Fruit fly (Drosophila melanogaster): ENCODE data around the gene Nelf-E.
A peak's percentile ranks its signal among the peaks of the same experiment; 100 is the strongest.

Gene Nelf-E

dm6 chr3L:8643810-8644552, 43.3 kb upstream of the Nelf-E start:
- TF ChIP-seq jim (GFP tag; optimal IDR thresholded peaks at IDR 0.05) (no peak), Vsx2 (GFP tag; optimal IDR thresholded peaks at IDR 0.05; ENCODE audit: partially characterized antibody) (peak; percentile 82), Dif (GFP tag; optimal IDR thresholded peaks at IDR 0.05; ENCODE audit: partially characterized antibody) (peak; percentile 72), dl (GFP tag; optimal IDR thresholded peaks at IDR 0.05; ENCODE audit: insufficient read depth in 1 of 2, partially characterized antibody in 2 of 2) (peak in 1 of 2 experiments; percentile 20)

DNA sequence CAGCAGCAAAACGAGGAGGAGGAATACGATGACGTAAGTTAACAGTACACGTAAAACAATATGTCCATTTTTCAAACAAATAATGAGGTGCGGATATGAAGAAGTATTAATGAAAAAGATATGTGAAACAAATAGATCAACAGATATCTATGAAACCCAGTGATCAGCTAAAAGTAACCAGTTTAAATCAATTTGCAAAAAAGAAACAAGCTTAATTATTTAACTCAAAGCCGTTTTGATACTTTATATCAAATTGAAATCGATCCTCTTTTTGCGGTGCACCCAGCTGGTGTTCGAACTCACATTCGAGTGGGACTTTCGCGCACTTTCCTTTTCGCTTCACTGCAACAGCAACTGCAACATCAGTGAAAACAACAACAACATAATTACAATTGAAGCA, 40.4 kb upstream of the Nelf-E start:
- TF ChIP-seq brk (GFP tag; optimal IDR thresholded peaks at IDR 0.05) (no peak), fru (GFP tag; optimal IDR thresholded peaks at IDR 0.05) (no peak), Vsx2 (GFP tag; optimal IDR thresholded peaks at IDR 0.05; ENCODE audit: partially characterized antibody) (no peak), Hr83 (GFP tag; optimal IDR thresholded peaks at IDR 0.05; ENCODE audit: poor library complexity, severe bottlenecking) (no peak), Jra (GFP tag; optimal IDR thresholded peaks at IDR 0.05) (no peak), rgr (GFP tag; optimal IDR thresholded peaks at IDR 0.05) (no peak), ey (GFP tag; optimal IDR thresholded peaks at IDR 0.05) (no peak), usp (GFP tag; optimal IDR thresholded peaks at IDR 0.05) (no peak), foxo (GFP tag; optimal IDR thresholded peaks at IDR 0.05) (peak in 1 of 2 experiments; percentile 12), sage (GFP tag; optimal IDR thresholded peaks at IDR 0.05) (no peak), HLH106 (tag; optimal IDR thresholded peaks at IDR 0.05) (peak; percentile 15), sv (GFP tag; optimal IDR thresholded peaks at IDR 0.05) (no peak), lola (GFP tag; optimal IDR thresholded peaks at IDR 0.05) (no peak), Hnf4 (GFP tag; optimal IDR thresholded peaks at IDR 0.05) (no peak), jim (GFP tag; optimal IDR thresholded peaks at IDR 0.05) (no peak), Sp1 (GFP tag; optimal IDR thresholded peaks at IDR 0.05) (no peak)

dm6 chr3L:8640139-8640538, 39.5 kb upstream of the Nelf-E start, which contains the start of gene Cpr66D:
Cpr66D (plus strand) TSS chr3L:8640439.
- TF ChIP-seq rgr (GFP tag; optimal IDR thresholded peaks at IDR 0.05) (peak; percentile 36), GATAd (GFP tag; optimal IDR thresholded peaks at IDR 0.05) (no peak)

DNA sequence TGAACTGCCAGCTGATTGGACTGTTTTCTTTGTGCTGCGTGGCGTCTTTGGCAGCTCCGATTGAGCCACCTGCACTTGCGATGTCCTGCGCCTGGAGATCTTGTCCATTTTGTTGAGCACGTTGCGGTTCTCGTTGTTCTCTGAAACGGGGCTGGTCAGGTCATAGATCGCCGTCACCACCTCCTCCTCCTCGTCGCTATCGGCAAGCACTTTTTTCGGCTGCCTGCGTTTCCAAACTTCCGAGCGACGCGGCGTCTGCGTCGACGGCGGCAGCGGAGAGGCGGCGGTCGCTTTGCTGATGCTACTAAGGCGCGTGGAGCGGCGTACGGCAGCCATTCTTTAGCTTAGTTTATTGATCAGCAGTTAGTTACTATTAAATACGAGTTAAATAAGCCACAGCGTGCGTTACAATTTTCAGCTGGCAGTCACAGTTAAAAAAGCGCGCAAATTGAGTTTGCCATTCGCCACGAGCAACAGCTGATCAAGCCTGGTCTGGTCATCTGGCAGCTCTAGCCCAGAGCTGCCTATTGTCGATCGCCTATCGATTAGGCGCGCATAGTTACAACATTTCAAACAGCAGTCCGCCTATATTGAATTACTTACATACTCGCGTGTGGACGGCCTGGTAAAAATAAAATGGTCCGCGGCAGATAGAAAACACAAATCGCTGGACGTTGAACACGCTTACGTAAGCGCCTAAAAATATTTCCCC, 33.1 kb upstream of the Nelf-E start, which contains the start of gene Cdc6:
Cdc6 (minus strand) TSS at position 456 of the 712 bp plus-strand sequence.
- no peak for TF ChIP-seq CG32264 (GFP tag; optimal IDR thresholded peaks at IDR 0.05)

DNA sequence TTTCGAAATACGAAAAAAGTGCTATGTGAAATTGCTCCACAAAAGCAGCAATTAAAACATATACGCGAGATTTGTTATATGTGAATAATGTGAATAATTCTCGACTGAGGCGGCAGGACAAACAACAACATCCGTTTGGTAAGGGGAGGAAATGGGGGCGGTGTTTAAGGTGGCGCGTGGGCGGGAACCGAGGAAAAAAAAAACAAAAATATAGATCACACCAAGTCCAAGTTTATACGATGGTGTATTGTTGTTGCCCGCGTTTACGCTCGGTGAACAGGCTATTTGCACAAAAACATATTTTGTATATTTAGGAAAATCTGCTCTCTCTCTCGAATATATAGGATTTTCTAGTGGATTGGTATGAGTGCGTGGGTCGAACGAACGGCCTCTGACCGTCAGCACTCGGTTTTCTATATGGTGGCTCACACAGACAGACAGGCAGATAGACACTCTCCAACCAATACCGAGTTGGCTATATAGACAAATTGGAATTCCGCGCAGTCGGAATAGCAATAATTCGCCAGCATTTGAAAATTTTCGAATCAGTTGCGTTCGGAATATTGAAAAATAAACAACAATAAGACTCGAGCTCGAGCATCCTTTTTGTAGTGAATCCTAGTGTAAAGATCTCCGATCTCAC, 29.1 kb upstream of the Nelf-E start:
- TF ChIP-seq rgr (GFP tag; optimal IDR thresholded peaks at IDR 0.05) (peak; percentile 53), HLH106 (tag; optimal IDR thresholded peaks at IDR 0.05) (no peak), psq (GFP tag; optimal IDR thresholded peaks at IDR 0.05) (no peak)

DNA sequence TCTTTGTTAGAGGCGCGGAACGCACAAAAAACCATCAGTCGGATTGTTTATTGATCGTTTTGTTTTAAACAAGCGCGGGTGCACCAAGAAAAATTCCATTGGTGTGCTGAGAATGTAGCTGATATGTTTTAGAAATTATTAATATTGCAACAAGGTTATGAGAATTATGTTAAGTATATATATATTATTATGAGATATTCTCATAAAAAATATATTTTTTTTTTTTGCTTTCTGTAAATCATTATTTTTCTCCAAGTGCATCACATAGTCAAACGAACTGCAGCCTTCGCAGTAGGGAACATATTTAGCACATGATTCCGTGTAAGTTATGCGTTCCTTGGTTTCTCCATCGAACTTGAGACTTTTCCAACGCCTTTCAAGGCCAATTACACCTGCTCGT, 28.3 kb upstream of the Nelf-E start:
- TF ChIP-seq Sp1 (GFP tag; optimal IDR thresholded peaks at IDR 0.05) = peak; percentile 42
- no peak for TF ChIP-seq psq (GFP tag; optimal IDR thresholded peaks at IDR 0.05)
- TF ChIP-seq Mio (GFP tag; optimal IDR thresholded peaks at IDR 0.05) = no peak
- no peak for TF ChIP-seq rgr (GFP tag; optimal IDR thresholded peaks at IDR 0.05)
- no peak for TF ChIP-seq CrebA (GFP tag; optimal IDR thresholded peaks at IDR 0.05; ENCODE audit: borderline replicate concordance)
- no peak for TF ChIP-seq pan (optimal IDR thresholded peaks at IDR 0.05)
- TF ChIP-seq dmrt93B (GFP tag; optimal IDR thresholded peaks at IDR 0.05) = no peak
- TF ChIP-seq sage (GFP tag; optimal IDR thresholded peaks at IDR 0.05) = no peak
- TF ChIP-seq ey (GFP tag; optimal IDR thresholded peaks at IDR 0.05) = no peak
- TF ChIP-seq Dfd (GFP tag; optimal IDR thresholded peaks at IDR 0.05) = no peak
- no peak for TF ChIP-seq brk (GFP tag; optimal IDR thresholded peaks at IDR 0.05)
- no peak for TF ChIP-seq GATAd (GFP tag; optimal IDR thresholded peaks at IDR 0.05)
- no peak for TF ChIP-seq Abd-B (GFP tag; optimal IDR thresholded peaks at IDR 0.05)
- no peak for TF ChIP-seq Hnf4 (GFP tag; optimal IDR thresholded peaks at IDR 0.05)
- no peak for TF ChIP-seq dsf (GFP tag; optimal IDR thresholded peaks at IDR 0.05; ENCODE audit: borderline replicate concordance)
- no peak for TF ChIP-seq woc (GFP tag; optimal IDR thresholded peaks at IDR 0.05)
- TF ChIP-seq fru (GFP tag; optimal IDR thresholded peaks at IDR 0.05) = no peak
- TF ChIP-seq tai (GFP tag; optimal IDR thresholded peaks at IDR 0.05) = no peak
- no peak for TF ChIP-seq CG32264 (GFP tag; optimal IDR thresholded peaks at IDR 0.05)
- TF ChIP-seq Hr78 (GFP tag; optimal IDR thresholded peaks at IDR 0.05) = no peak
- no peak for TF ChIP-seq N (GFP tag; optimal IDR thresholded peaks at IDR 0.05)
- TF ChIP-seq Vsx2 (GFP tag; optimal IDR thresholded peaks at IDR 0.05; ENCODE audit: partially characterized antibody) = no peak
- peak; percentile 4 for TF ChIP-seq CG9705 (GFP tag; optimal IDR thresholded peaks at IDR 0.05)
- no peak for TF ChIP-seq Jra (GFP tag; optimal IDR thresholded peaks at IDR 0.05)
- no peak for TF ChIP-seq jim (GFP tag; optimal IDR thresholded peaks at IDR 0.05)
- TF ChIP-seq OdsH (GFP tag; optimal IDR thresholded peaks at IDR 0.05) = no peak
- TF ChIP-seq br (GFP tag; optimal IDR thresholded peaks at IDR 0.05) = no peak
- TF ChIP-seq sv (GFP tag; optimal IDR thresholded peaks at IDR 0.05) = no peak
